Fruit fly (Drosophila melanogaster) whole organism, wandering third instar larva: ENCODE data around the gene CG13875.

Source experiments
- Abd-B ChIP-seq: fragments of >200 bp; optimal IDR thresholded peaks from 2 replicates; lab custom pipeline; 2017; ENCODE audit warnings: missing biosample characterization, missing genetic modification characterization
- CG32264 ChIP-seq: fragments of 200-800 bp; sonication (Bioruptor generic); optimal IDR thresholded peaks from 2 replicates; lab custom pipeline; 2016; ENCODE audit warnings: missing biosample characterization, missing genetic modification characterization
- CG9705 ChIP-seq: fragments of 200-800 bp; sonication (Bioruptor generic); optimal IDR thresholded peaks from 2 replicates; lab custom pipeline; 2018; ENCODE audit warnings: missing biosample characterization, mild to moderate bottlenecking, missing genetic modification characterization
- CrebA ChIP-seq: fragments of 200-800 bp; sonication (Bioruptor generic); optimal IDR thresholded peaks from 2 replicates; lab custom pipeline; 2016; ENCODE audit warnings: missing biosample characterization, mild to moderate bottlenecking, missing genetic modification characterization, borderline replicate concordance
- Dfd ChIP-seq: fragments of >200 bp; optimal IDR thresholded peaks from 2 replicates; lab custom pipeline; 2017; ENCODE audit warnings: missing biosample characterization, missing genetic modification characterization
- Dif ChIP-seq: fragments of 200-275, 200-300 bp; sonication (Bioruptor generic); optimal IDR thresholded peaks from 2 replicates; lab custom pipeline; 2018; ENCODE audit warnings: missing biosample characterization, missing genetic modification characterization; ENCODE audit not compliant: partially characterized antibody
- GATAd ChIP-seq: sonication (Bioruptor generic); optimal IDR thresholded peaks from 2 replicates; lab custom pipeline; 2016; ENCODE audit warnings: missing biosample characterization, missing genetic modification characterization
- HLH106 ChIP-seq: fragments of 200-800 bp; optimal IDR thresholded peaks from 3 replicates; lab custom pipeline; 2019; ENCODE audit warnings: missing biosample characterization, mild to moderate bottlenecking, missing genetic modification characterization, moderate library complexity
- Hnf4 ChIP-seq: fragments of 200-800 bp; sonication (Bioruptor generic); optimal IDR thresholded peaks from 2 replicates; lab custom pipeline; 2016; ENCODE audit warnings: missing biosample characterization, mild to moderate bottlenecking, missing genetic modification characterization
- Hr78 ChIP-seq: fragments of >200 bp; optimal IDR thresholded peaks from 2 replicates; lab custom pipeline; 2017; ENCODE audit warnings: missing biosample characterization, missing genetic modification characterization
- Hr83 ChIP-seq: fragments of 200-300 bp; sonication (Bioruptor generic); optimal IDR thresholded peaks from 2 replicates; lab custom pipeline; 2016; ENCODE audit warnings: missing biosample characterization, mild to moderate bottlenecking, missing genetic modification characterization, moderate library complexity; ENCODE audit not compliant: poor library complexity, severe bottlenecking
- Jra ChIP-seq: sonication (Bioruptor generic); optimal IDR thresholded peaks from 2 replicates; lab custom pipeline; 2016; ENCODE audit warnings: missing biosample characterization, missing genetic modification characterization
- Mio ChIP-seq: sonication (Bioruptor generic); optimal IDR thresholded peaks from 2 replicates; lab custom pipeline; 2016; ENCODE audit warnings: missing biosample characterization, missing genetic modification characterization
- Myc ChIP-seq: fragments of >200 bp; optimal IDR thresholded peaks from 2 replicates; lab custom pipeline; 2017
- N ChIP-seq: fragments of >200 bp; optimal IDR thresholded peaks from 2 replicates; lab custom pipeline; 2018; ENCODE audit warnings: missing biosample characterization, missing external identifiers, missing genetic modification characterization
- OdsH ChIP-seq: fragments of 200-800 bp; sonication (Bioruptor generic); optimal IDR thresholded peaks from 2 replicates; lab custom pipeline; 2016; ENCODE audit warnings: missing biosample characterization, mild to moderate bottlenecking, missing genetic modification characterization
- Rel ChIP-seq, 2 experiments: fragments of 200-800 bp; sonication (Bioruptor generic) in 1 of 2; optimal IDR thresholded peaks; 2 replicates in 1 of 2; 3 replicates in 1 of 2; lab custom pipeline; 2016 to 2019; ENCODE audit warnings: mild to moderate bottlenecking in 2 of 2, missing biosample characterization in 2 of 2, missing genetic modification characterization in 2 of 2, moderate library complexity in 1 of 2
- Sp1 ChIP-seq: fragments of 200-800 bp; sonication (Bioruptor generic); optimal IDR thresholded peaks from 3 replicates; lab custom pipeline; 2019; ENCODE audit warnings: missing biosample characterization, mild to moderate bottlenecking, missing genetic modification characterization, moderate library complexity
- Vsx2 ChIP-seq: fragments of 200-300, 225-300 bp; sonication (Bioruptor generic); optimal IDR thresholded peaks from 2 replicates; lab custom pipeline; 2018; ENCODE audit warnings: missing biosample characterization, missing genetic modification characterization; ENCODE audit not compliant: partially characterized antibody
- br ChIP-seq: fragments of 200-800 bp; sonication (Bioruptor generic); optimal IDR thresholded peaks from 2 replicates; lab custom pipeline; 2016; ENCODE audit warnings: missing biosample characterization, missing genetic modification characterization
- brk ChIP-seq: fragments of 200-800 bp; sonication (Bioruptor generic); optimal IDR thresholded peaks from 2 replicates; lab custom pipeline; 2016; ENCODE audit warnings: missing biosample characterization, mild to moderate bottlenecking, missing genetic modification characterization
- dl ChIP-seq, 2 experiments: fragments of 175-275, 200-275 bp in 1 of 2; fragments of 200-275 bp in 1 of 2; sonication (Bioruptor generic); optimal IDR thresholded peaks; lab custom pipeline; 2018; ENCODE audit warnings: mild to moderate bottlenecking in 2 of 2, missing biosample characterization in 2 of 2, missing genetic modification characterization in 2 of 2, moderate library complexity in 2 of 2; ENCODE audit not compliant: partially characterized antibody in 2 of 2, insufficient read depth in 1 of 2
- dmrt93B ChIP-seq: fragments of 200-800 bp; sonication (Bioruptor generic); optimal IDR thresholded peaks from 2 replicates; lab custom pipeline; 2018; ENCODE audit warnings: missing biosample characterization, mild to moderate bottlenecking, missing genetic modification characterization
- dsf ChIP-seq: sonication (Bioruptor generic); optimal IDR thresholded peaks from 2 replicates; lab custom pipeline; 2016; ENCODE audit warnings: missing biosample characterization, missing genetic modification characterization, borderline replicate concordance
- ey ChIP-seq: fragments of 200-800 bp; sonication (Bioruptor generic); optimal IDR thresholded peaks from 2 replicates; lab custom pipeline; 2016; ENCODE audit warnings: missing biosample characterization, missing genetic modification characterization
- foxo ChIP-seq, 2 experiments: fragments of 200-800 bp; sonication (Bioruptor generic); optimal IDR thresholded peaks; 2 replicates in 1 of 2; 3 replicates in 1 of 2; lab custom pipeline; 2016 to 2017; ENCODE audit warnings: missing biosample characterization in 2 of 2, missing genetic modification characterization in 2 of 2
- fru ChIP-seq: fragments of 200-800 bp; sonication (Bioruptor generic); optimal IDR thresholded peaks from 3 replicates; lab custom pipeline; 2016; ENCODE audit warnings: missing biosample characterization, mild to moderate bottlenecking, missing genetic modification characterization
- h ChIP-seq: fragments of 200-800 bp; sonication (Bioruptor generic); optimal IDR thresholded peaks from 3 replicates; lab custom pipeline; 2016; ENCODE audit warnings: missing biosample characterization, mild to moderate bottlenecking, missing genetic modification characterization
- jim ChIP-seq: fragments of 175-275, 200-325 bp; sonication (Bioruptor generic); optimal IDR thresholded peaks from 2 replicates; lab custom pipeline; 2016; ENCODE audit warnings: missing biosample characterization, mild to moderate bottlenecking, missing genetic modification characterization
- lola ChIP-seq: fragments of >200 bp; optimal IDR thresholded peaks from 2 replicates; lab custom pipeline; 2017; ENCODE audit warnings: missing biosample characterization, missing genetic modification characterization
- pan ChIP-seq: fragments of >200 bp; optimal IDR thresholded peaks from 2 replicates; lab custom pipeline; 2017
- psq ChIP-seq: fragments of 200-800 bp; sonication (Bioruptor generic); optimal IDR thresholded peaks from 3 replicates; lab custom pipeline; 2017; ENCODE audit warnings: missing biosample characterization, mild to moderate bottlenecking, missing genetic modification characterization, moderate library complexity
- rgr ChIP-seq: fragments of 200-800 bp; sonication (Bioruptor generic); optimal IDR thresholded peaks from 3 replicates; lab custom pipeline; 2016; ENCODE audit warnings: missing biosample characterization, mild to moderate bottlenecking, missing genetic modification characterization
- sage ChIP-seq: fragments of 200-800 bp; sonication (Bioruptor generic); optimal IDR thresholded peaks from 2 replicates; lab custom pipeline; 2016; ENCODE audit warnings: missing biosample characterization, mild to moderate bottlenecking, missing genetic modification characterization
- sv ChIP-seq: fragments of 200-800 bp; sonication (Bioruptor generic); optimal IDR thresholded peaks from 3 replicates; lab custom pipeline; 2016; ENCODE audit warnings: missing biosample characterization, missing genetic modification characterization
- tai ChIP-seq: sonication (Bioruptor generic); optimal IDR thresholded peaks from 2 replicates; lab custom pipeline; 2016; ENCODE audit warnings: missing biosample characterization, missing genetic modification characterization
- usp ChIP-seq: fragments of >200 bp; optimal IDR thresholded peaks from 2 replicates; lab custom pipeline; 2017; ENCODE audit warnings: missing biosample characterization, missing genetic modification characterization
- woc ChIP-seq: sonication (Bioruptor generic); optimal IDR thresholded peaks from 2 replicates; lab custom pipeline; 2016; ENCODE audit warnings: missing biosample characterization, mild to moderate bottlenecking, missing genetic modification characterization

Gene CG13875

dm6 chr3L:223019-223902 is 43.5 kb downstream of the CG13875 start, which contains the start of the genes pyx and CG33229:
TSS of gene pyx (minus strand) at chr3L:223069.
TSS of gene CG33229 (plus strand) at chr3L:223852.
- TF ChIP-seq N, result no peak
- TF ChIP-seq Hr78 (GFP tag; lab: Kevin White, UChicago), result no peak
- peak; percentile 58 for TF ChIP-seq rgr (GFP tag; lab: Kevin White, UChicago)
- no peak for TF ChIP-seq Dif (GFP tag; lab: Kevin White, UChicago)
- no peak for TF ChIP-seq Abd-B (GFP tag; lab: Kevin White, UChicago)
- peak; percentile 17 for TF ChIP-seq jim (GFP tag; lab: Kevin White, UChicago)
- TF ChIP-seq pan (lab: Kevin White, UChicago), result no peak
- TF ChIP-seq dmrt93B (GFP tag; lab: Kevin White, UChicago), result peak; percentile 73
- TF ChIP-seq fru (GFP tag; lab: Kevin White, UChicago), result peak; percentile 74
- no peak for TF ChIP-seq Mio (GFP tag; lab: Kevin White, UChicago)
- peak; percentile 63 for TF ChIP-seq Hr83 (GFP tag; lab: Kevin White, UChicago)
- no peak for TF ChIP-seq Jra
- TF ChIP-seq ey (GFP tag; lab: Kevin White, UChicago), result peak; percentile 77
- no peak for TF ChIP-seq GATAd (GFP tag; lab: Kevin White, UChicago)
- peak; percentile 37 for TF ChIP-seq woc
- peak; percentile 53 for TF ChIP-seq psq
- TF ChIP-seq br (GFP tag; lab: Kevin White, UChicago), result peak; percentile 68
- TF ChIP-seq Myc, result no peak
- TF ChIP-seq CG32264 (GFP tag; lab: Kevin White, UChicago), result no peak
- peak; percentile 82 for TF ChIP-seq sv (GFP tag; lab: Kevin White, UChicago)
- no peak for TF ChIP-seq tai (GFP tag; lab: Kevin White, UChicago)
- peak; percentile 3 for TF ChIP-seq Rel (GFP tag; optimal IDR thresholded peaks at IDR 0.05; lab: Kevin White, UChicago)
- no peak for TF ChIP-seq Rel (tag; optimal IDR thresholded peaks at IDR 0.05; lab: Kevin White, UChicago)
- TF ChIP-seq OdsH (GFP tag; lab: Kevin White, UChicago), result peak; percentile 60
- TF ChIP-seq CrebA (GFP tag; lab: Kevin White, UChicago), result no peak
- TF ChIP-seq sage (GFP tag; lab: Kevin White, UChicago), result peak; percentile 44
- peak; percentile 67 for TF ChIP-seq CG9705 (GFP tag; lab: Kevin White, UChicago)
- TF ChIP-seq Vsx2 (GFP tag; lab: Kevin White, UChicago), result no peak
- TF ChIP-seq dl (GFP tag; optimal IDR thresholded peaks at IDR 0.05; lab: Kevin White, UChicago; ENCODE audit: insufficient read depth in 1 of 2, partially characterized antibody in 2 of 2), result no peak
- TF ChIP-seq Hnf4 (GFP tag; lab: Kevin White, UChicago), result peak; percentile 4
- TF ChIP-seq dsf (GFP tag; lab: Kevin White, UChicago), result no peak
- TF ChIP-seq usp (GFP tag; lab: Kevin White, UChicago), result no peak
- peak; percentile 73 for TF ChIP-seq h (GFP tag; lab: Kevin White, UChicago)
- TF ChIP-seq Sp1 (GFP tag; lab: Kevin White, UChicago), result peak; percentile 61
- TF ChIP-seq brk (GFP tag; lab: Kevin White, UChicago), result no peak
- no peak for TF ChIP-seq Dfd (GFP tag; lab: Kevin White, UChicago)
- TF ChIP-seq HLH106 (tag; lab: Kevin White, UChicago), result peak; percentile 85
- TF ChIP-seq foxo (GFP tag; optimal IDR thresholded peaks at IDR 0.05; lab: Kevin White, UChicago), result peak in 1 of 2 experiments; percentile 81
- no peak for TF ChIP-seq lola (GFP tag; lab: Kevin White, UChicago)
